Fruit fly (Drosophila melanogaster) whole organism, embryonic: ENCODE results near the gene vir-1.

ENCODE experiments used
- Adf1 ChIP-seq: fragments of 200-800 bp; sonication (Bioruptor generic); IDR thresholded peaks from 2 replicates; pipeline ENCODE4 v1.3.6; 2022; ENCODE audit warnings: missing biosample characterization, missing genetic modification characterization
- CG10321 ChIP-seq: fragments of 200-800 bp; sonication (Bioruptor generic); IDR thresholded peaks from 2 replicates; pipeline ENCODE4 v1.3.6; 2022; ENCODE audit warnings: missing biosample characterization, missing genetic modification characterization
- CG10462 ChIP-seq: fragments of 200-800 bp; sonication (Bioruptor generic); optimal IDR thresholded peaks from 2 replicates; lab custom pipeline; 2016; ENCODE audit warnings: missing biosample characterization, missing genetic modification characterization
- CG12071 ChIP-seq: fragments of 200-800 bp; sonication (Bioruptor generic); optimal IDR thresholded peaks from 3 replicates; lab custom pipeline; 2018; ENCODE audit warnings: missing biosample characterization, mild to moderate bottlenecking, missing genetic modification characterization
- CG12744 ChIP-seq: fragments of 200-800 bp; sonication (Bioruptor generic); optimal IDR thresholded peaks from 2 replicates; lab custom pipeline; 2016; ENCODE audit warnings: missing biosample characterization, missing genetic modification characterization
- CG13123 ChIP-seq: fragments of 200-800 bp; sonication (Bioruptor generic); optimal IDR thresholded peaks from 2 replicates; lab custom pipeline; 2016; ENCODE audit warnings: missing biosample characterization, missing genetic modification characterization
- CG14965 ChIP-seq: fragments of 200-800 bp; sonication (Bioruptor generic); optimal IDR thresholded peaks from 2 replicates; lab custom pipeline; 2016; ENCODE audit warnings: missing biosample characterization, missing genetic modification characterization, borderline replicate concordance
- CG15696 ChIP-seq: fragments of 200-800 bp; sonication (Bioruptor generic); optimal IDR thresholded peaks from 2 replicates; lab custom pipeline; 2019; ENCODE audit warnings: missing biosample characterization, mild to moderate bottlenecking, missing genetic modification characterization, moderate library complexity
- CG1602 ChIP-seq: fragments of 200-800 bp; sonication (Bioruptor generic); optimal IDR thresholded peaks from 3 replicates; lab custom pipeline; 2016; ENCODE audit warnings: missing biosample characterization, missing genetic modification characterization
- CG1647 ChIP-seq: fragments of 200-800 bp; sonication (Bioruptor generic); optimal IDR thresholded peaks from 3 replicates; lab custom pipeline; 2016; ENCODE audit warnings: missing biosample characterization, missing genetic modification characterization
- CG16815 ChIP-seq: fragments of 200-800 bp; sonication (Bioruptor generic); optimal IDR thresholded peaks from 3 replicates; lab custom pipeline; 2017; ENCODE audit warnings: missing biosample characterization, mild to moderate bottlenecking, missing genetic modification characterization
- CG18599 ChIP-seq: fragments of 200-800 bp; sonication (Bioruptor generic); optimal IDR thresholded peaks from 3 replicates; lab custom pipeline; 2017; ENCODE audit warnings: missing biosample characterization, missing genetic modification characterization, mild to moderate bottlenecking, moderate library complexity, missing genetic modification reagents
- CG2120 ChIP-seq: fragments of 200-800 bp; sonication (Bioruptor generic); optimal IDR thresholded peaks from 3 replicates; lab custom pipeline; 2016; ENCODE audit warnings: missing biosample characterization, missing genetic modification characterization
- CG2678 ChIP-seq: fragments of 200-800 bp; sonication (Bioruptor generic); optimal IDR thresholded peaks from 3 replicates; lab custom pipeline; 2019; ENCODE audit warnings: missing biosample characterization, mild to moderate bottlenecking, missing genetic modification characterization, moderate library complexity
- CG30020 ChIP-seq: fragments of 200-800 bp; optimal IDR thresholded peaks from 2 replicates; lab custom pipeline; 2019; ENCODE audit warnings: missing biosample characterization, mild to moderate bottlenecking, missing genetic modification characterization, moderate library complexity
- CG31388 ChIP-seq: fragments of 200-800 bp; sonication (Bioruptor generic); optimal IDR thresholded peaks from 2 replicates; lab custom pipeline; 2016; ENCODE audit warnings: missing biosample characterization, missing genetic modification characterization
- CG4360 ChIP-seq: fragments of 200-800 bp; sonication (Bioruptor generic); IDR thresholded peaks from 2 replicates; pipeline ENCODE4 v1.3.6; 2022; ENCODE audit warnings: missing biosample characterization, missing genetic modification characterization
- CG4617 ChIP-seq: fragments of 200-800 bp; sonication (Bioruptor generic); optimal IDR thresholded peaks from 3 replicates; lab custom pipeline; 2016; ENCODE audit warnings: missing biosample characterization, missing genetic modification characterization, borderline replicate concordance
- CG4730 ChIP-seq: fragments of 200-800 bp; sonication (Bioruptor generic); IDR thresholded peaks from 2 replicates; pipeline ENCODE4 v1.3.6; 2022; ENCODE audit warnings: missing biosample characterization, missing genetic modification characterization
- CG4854 ChIP-seq: fragments of 200-800 bp; sonication (Bioruptor generic); optimal IDR thresholded peaks from 2 replicates; lab custom pipeline; 2016; ENCODE audit warnings: missing biosample characterization, missing genetic modification characterization, inconsistent platforms
- CG6683 ChIP-seq: fragments of 200-800 bp; sonication (Bioruptor generic); optimal IDR thresholded peaks from 2 replicates; lab custom pipeline; 2017; ENCODE audit warnings: missing biosample characterization, mild to moderate bottlenecking, missing genetic modification characterization, missing genetic modification reagents
- CG6689 ChIP-seq: fragments of 200-800 bp; sonication (Bioruptor generic); IDR thresholded peaks from 2 replicates; pipeline ENCODE4 v1.3.6; 2022; ENCODE audit warnings: missing biosample characterization, missing genetic modification characterization
- CG8765 ChIP-seq: fragments of 200-800 bp; sonication (Bioruptor generic); IDR thresholded peaks from 2 replicates; pipeline ENCODE4 v1.3.6; 2022; ENCODE audit warnings: missing biosample characterization, missing genetic modification characterization
- Dip2 ChIP-seq: fragments of 200-800 bp; sonication (Bioruptor generic); IDR thresholded peaks from 2 replicates; pipeline ENCODE4 v1.3.6; 2022; ENCODE audit warnings: missing biosample characterization, missing genetic modification characterization
- Doc3 ChIP-seq: fragments of 200-800 bp; sonication (Bioruptor generic); IDR thresholded peaks from 3 replicates; pipeline ENCODE4 v1.3.6; 2022; ENCODE audit warnings: missing biosample characterization, missing genetic modification characterization; ENCODE audit not compliant: partially characterized antibody
- Ets65A ChIP-seq: fragments of 200-800 bp; sonication (Bioruptor generic); peaks from one replicate; lab custom pipeline; 2016; ENCODE audit warnings: missing biosample characterization, missing genetic modification characterization
- MBD-R2 ChIP-seq: fragments of 200-800 bp; sonication (Bioruptor generic); IDR thresholded peaks from 2 replicates; pipeline ENCODE4 v1.3.6; 2022; ENCODE audit warnings: missing biosample characterization, missing genetic modification characterization
- Max ChIP-seq: fragments of 200-800 bp; sonication (Bioruptor generic); optimal IDR thresholded peaks from 2 replicates; lab custom pipeline; 2016; ENCODE audit warnings: missing biosample characterization, mild to moderate bottlenecking, missing genetic modification characterization
- Myb ChIP-seq: fragments of 200-800 bp; sonication (Bioruptor generic); optimal IDR thresholded peaks from 2 replicates; lab custom pipeline; 2016; ENCODE audit warnings: missing biosample characterization, missing genetic modification characterization
- NC2α ChIP-seq: fragments of 200-800 bp; sonication (Bioruptor generic); optimal IDR thresholded peaks from 2 replicates; lab custom pipeline; 2016; ENCODE audit warnings: missing biosample characterization, missing genetic modification characterization
- Pdp1 ChIP-seq, 2 experiments: fragments of 200-800 bp; sonication (Bioruptor generic); optimal IDR thresholded peaks; 3 replicates each; lab custom pipeline; 2016; ENCODE audit warnings: missing biosample characterization in 2 of 2, missing genetic modification characterization in 2 of 2, mild to moderate bottlenecking in 1 of 2, moderate library complexity in 1 of 2
- Sox102F ChIP-seq: fragments of 200-800 bp; sonication (Bioruptor generic); optimal IDR thresholded peaks from 2 replicates; lab custom pipeline; 2018; ENCODE audit warnings: missing biosample characterization, mild to moderate bottlenecking, missing genetic modification characterization, moderate library complexity
- Trl ChIP-seq, 3 experiments: fragments of >200 bp in 2 of 3; fragments of 200-800 bp in 1 of 3; sonication (Bioruptor generic) in 1 of 3; optimal IDR thresholded peaks; 2 replicates in 1 of 3; 3 replicates in 2 of 3; lab custom pipeline; 2016 to 2017; ENCODE audit warnings: missing biosample characterization in 1 of 3, missing genetic modification characterization in 1 of 3
- abd-A ChIP-seq: fragments of 200-800 bp; sonication (Bioruptor generic); optimal IDR thresholded peaks from 3 replicates; lab custom pipeline; 2019; ENCODE audit warnings: missing biosample characterization, mild to moderate bottlenecking, missing genetic modification characterization, moderate library complexity
- aop ChIP-seq: fragments of 200-800 bp; sonication (Bioruptor generic); IDR thresholded peaks from 2 replicates; pipeline ENCODE4 v1.3.6; 2022; ENCODE audit warnings: missing biosample characterization, missing genetic modification characterization
- ara ChIP-seq: fragments of 200-800 bp; sonication (Bioruptor generic); IDR thresholded peaks from 2 replicates; pipeline ENCODE4 v1.3.6; 2022; ENCODE audit warnings: missing biosample characterization, missing genetic modification characterization
- az2 ChIP-seq: fragments of 200-800 bp; sonication (Bioruptor generic); optimal IDR thresholded peaks from 3 replicates; lab custom pipeline; 2016; ENCODE audit warnings: missing biosample characterization, missing genetic modification characterization
- cato ChIP-seq: fragments of 200-800 bp; sonication (Bioruptor generic); optimal IDR thresholded peaks from 2 replicates; lab custom pipeline; 2016; ENCODE audit warnings: missing biosample characterization, missing genetic modification characterization, borderline replicate concordance
- cg ChIP-seq: fragments of 200-800 bp; sonication (Bioruptor generic); optimal IDR thresholded peaks from 3 replicates; lab custom pipeline; 2019; ENCODE audit warnings: missing biosample characterization, mild to moderate bottlenecking, missing genetic modification characterization, moderate library complexity
- ci ChIP-seq: fragments of 200-800 bp; sonication (Bioruptor generic); IDR thresholded peaks from 3 replicates; pipeline ENCODE4 v1.3.6; 2022; ENCODE audit warnings: missing biosample characterization, missing genetic modification characterization
- emc ChIP-seq: fragments of 200-800 bp; sonication (Bioruptor generic); optimal IDR thresholded peaks from 2 replicates; lab custom pipeline; 2016; ENCODE audit warnings: missing biosample characterization, missing genetic modification characterization
- eve ChIP-seq, 2 experiments: fragments of >200 bp; optimal IDR thresholded peaks; 2 replicates each; lab custom pipeline; 2017; ENCODE audit warnings: missing biosample characterization in 2 of 2, missing genetic modification characterization in 2 of 2
- fru ChIP-seq: fragments of >200 bp; optimal IDR thresholded peaks from 2 replicates; lab custom pipeline; 2017
- gem ChIP-seq: fragments of 200-800 bp; sonication (Bioruptor generic); optimal IDR thresholded peaks from 2 replicates; lab custom pipeline; 2019; ENCODE audit warnings: missing biosample characterization, mild to moderate bottlenecking, missing genetic modification characterization, moderate library complexity
- kah ChIP-seq: fragments of 200-800 bp; sonication (Bioruptor generic); optimal IDR thresholded peaks from 2 replicates; lab custom pipeline; 2018; ENCODE audit warnings: missing biosample characterization, mild to moderate bottlenecking, missing genetic modification characterization
- lmd ChIP-seq: fragments of 200-800 bp; sonication (Bioruptor generic); IDR thresholded peaks from 2 replicates; pipeline ENCODE4 v1.3.6; 2022; ENCODE audit warnings: missing biosample characterization, missing genetic modification characterization
- p53 ChIP-seq: fragments of 200-800 bp; sonication (Bioruptor generic); optimal IDR thresholded peaks from 2 replicates; lab custom pipeline; 2016; ENCODE audit warnings: missing biosample characterization, missing genetic modification characterization
- scrt ChIP-seq: fragments of 200-800 bp; sonication (Bioruptor generic); optimal IDR thresholded peaks from 2 replicates; lab custom pipeline; 2018; ENCODE audit warnings: missing biosample characterization, mild to moderate bottlenecking, missing genetic modification characterization, moderate library complexity
- sna ChIP-seq: fragments of 200-800 bp; sonication (Bioruptor generic); IDR thresholded peaks from 2 replicates; pipeline ENCODE4 v1.3.6; 2022; ENCODE audit warnings: missing biosample characterization, missing genetic modification characterization; ENCODE audit not compliant: partially characterized antibody
- twi ChIP-seq: fragments of 200-800 bp; optimal IDR thresholded peaks from 2 replicates; lab custom pipeline; 2019; ENCODE audit warnings: missing biosample characterization, mild to moderate bottlenecking, missing genetic modification characterization, moderate library complexity
- usp ChIP-seq: fragments of >200 bp; optimal IDR thresholded peaks from 2 replicates; lab custom pipeline; 2017; ENCODE audit warnings: missing biosample characterization, missing genetic modification characterization
- wdn ChIP-seq: fragments of 200-800 bp; sonication (Bioruptor generic); IDR thresholded peaks from 2 replicates; pipeline ENCODE4 v1.3.6; 2022; ENCODE audit warnings: missing biosample characterization, missing genetic modification characterization

Gene vir-1

dm6 chr2L:12353926-12354325 is 69.3 kb downstream of the vir-1 start (continued):
- TF ChIP-seq twi (tag; lab: Kevin White, UChicago) (peak; percentile 23), p53 (GFP tag; lab: Kevin White, UChicago) (no peak), CG14965 (GFP tag; lab: Kevin White, UChicago) (no peak), usp (no peak), CG4617 (GFP tag; lab: Kevin White, UChicago) (no peak), Max (GFP tag; lab: Kevin White, UChicago) (no peak), CG15696 (no peak), CG12071 (GFP tag; lab: Kevin White, UChicago) (no peak), gem (peak; percentile 59), NC2α (no peak), CG16815 (GFP tag; lab: Kevin White, UChicago) (no peak), sna (no peak), CG4360 (no peak), MBD-R2 (GFP tag; lab: Robert Waterston, UW) (no peak), kah (no peak), ci (GFP tag; lab: Robert Waterston, UW) (no peak), CG1602 (GFP tag; lab: Kevin White, UChicago) (no peak), CG12744 (GFP tag; lab: Kevin White, UChicago) (no peak), Sox102F (GFP tag; lab: Kevin White, UChicago) (peak; percentile 1), Dip2 (no peak), CG18599 (GFP tag; lab: Kevin White, UChicago) (peak; percentile 57), Ets65A (no peak), cg (no peak), CG8765 (GFP tag; lab: Robert Waterston, UW) (no peak), CG4730 (GFP tag; lab: Robert Waterston, UW) (no peak), CG4854 (GFP tag; lab: Kevin White, UChicago) (no peak), CG1647 (GFP tag; lab: Kevin White, UChicago) (no peak), Trl (optimal IDR thresholded peaks at IDR 0.05; lab: Kevin White, UChicago) (no peak), Trl (GFP tag; optimal IDR thresholded peaks at IDR 0.05; lab: Kevin White, UChicago) (no peak), fru (lab: Kevin White, UChicago) (no peak), ara (no peak), CG6683 (no peak), CG31388 (no peak), lmd (GFP tag; lab: Robert Waterston, UW) (peak; percentile 10; the same call in 1 of the 2 replicates), eve (GFP tag; optimal IDR thresholded peaks at IDR 0.05; lab: Kevin White, UChicago) (no peak), Pdp1 (GFP tag; optimal IDR thresholded peaks at IDR 0.05; lab: Kevin White, UChicago) (no peak), wdn (GFP tag; lab: Robert Waterston, UW) (no peak), CG2678 (tag; lab: Kevin White, UChicago) (peak; percentile 45), CG10321 (GFP tag; lab: Robert Waterston, UW) (no peak), cato (no peak), CG13123 (GFP tag; lab: Kevin White, UChicago) (no peak), CG30020 (tag; lab: Kevin White, UChicago) (no peak), Adf1 (GFP tag; lab: Robert Waterston, UW) (no peak), abd-A (no peak), CG6689 (GFP tag; lab: Robert Waterston, UW) (peak; percentile 29; the same call in 1 of the 2 replicates), az2 (GFP tag; lab: Kevin White, UChicago) (no peak), CG10462 (no peak), Myb (GFP tag; lab: Kevin White, UChicago) (no peak), CG2120 (GFP tag; lab: Kevin White, UChicago) (peak; percentile 9), scrt (GFP tag; lab: Kevin White, UChicago) (peak; percentile 7), emc (GFP tag; lab: Kevin White, UChicago) (no peak), aop (GFP tag; lab: Robert Waterston, UW) (no peak), Doc3 (no peak)
